Worm (Caenorhabditis elegans) whole organism, L2 larva: ENCODE measurements around the gene cfap-36.
A peak's percentile ranks its signal among the peaks of the same experiment; 100 is the strongest.

ENCODE experiments used
- C34F6.9 ChIP-seq: fragments of 150-350 bp; optimal IDR thresholded peaks from 2 replicates; lab custom pipeline; 2014; ENCODE audit warnings: missing biosample characterization, missing genetic modification characterization
- R02D3.7 ChIP-seq: fragments of 150-350 bp; optimal IDR thresholded peaks from 2 replicates; lab custom pipeline; 2014; ENCODE audit warnings: missing biosample characterization, missing genetic modification characterization
- Y55F3AM.14 ChIP-seq: fragments of 200-800 bp; sonication (Bioruptor generic); optimal IDR thresholded peaks from 2 replicates; lab custom pipeline; 2018; ENCODE audit warnings: mild to moderate bottlenecking, missing genetic modification characterization, missing compliant biosample characterization
- ceh-82 ChIP-seq: fragments of 150-350 bp; optimal IDR thresholded peaks from 2 replicates; lab custom pipeline; 2014; ENCODE audit warnings: missing biosample characterization, missing genetic modification characterization
- crh-2 ChIP-seq: sonication (generic microtip); optimal IDR thresholded peaks from 2 replicates; lab custom pipeline; 2017; ENCODE audit warnings: missing biosample characterization, missing genetic modification characterization
- dmd-4 ChIP-seq: sonication (generic microtip); optimal IDR thresholded peaks from 2 replicates; lab custom pipeline; 2017; ENCODE audit warnings: missing biosample characterization, missing genetic modification characterization
- elt-3 ChIP-seq: sonication (generic microtip); optimal IDR thresholded peaks from 2 replicates; lab custom pipeline; 2017; ENCODE audit warnings: missing biosample characterization, missing genetic modification characterization
- fos-1 ChIP-seq: fragments of 150-350 bp; optimal IDR thresholded peaks from 2 replicates; lab custom pipeline; 2014; ENCODE audit warnings: missing biosample characterization, missing genetic modification characterization
- gmeb-1 ChIP-seq: fragments of 150-350 bp; optimal IDR thresholded peaks from 2 replicates; lab custom pipeline; 2014; ENCODE audit warnings: missing biosample characterization, missing genetic modification characterization
- lin-39 ChIP-seq: fragments of 150-350 bp; optimal IDR thresholded peaks from 2 replicates; lab custom pipeline; 2014; ENCODE audit warnings: missing biosample characterization, missing genetic modification reagents, missing genetic modification characterization
- lsy-2 ChIP-seq, 2 experiments: fragments of 150-350 bp in 1 of 2; sonication (generic microtip) in 1 of 2; optimal IDR thresholded peaks; 2 replicates each; lab custom pipeline; 2014 to 2017; ENCODE audit warnings: missing biosample characterization in 2 of 2, missing genetic modification characterization in 2 of 2
- mbf-1 ChIP-seq: sonication (generic microtip); optimal IDR thresholded peaks from 2 replicates; lab custom pipeline; 2017; ENCODE audit warnings: missing biosample characterization, missing genetic modification characterization
- nhr-10 ChIP-seq: sonication (generic microtip); optimal IDR thresholded peaks from 2 replicates; lab custom pipeline; 2017; ENCODE audit warnings: missing biosample characterization, missing genetic modification characterization
- nhr-11 ChIP-seq: fragments of 150-350 bp; optimal IDR thresholded peaks from 2 replicates; lab custom pipeline; 2014; ENCODE audit warnings: missing biosample characterization, missing genetic modification characterization
- nhr-12 ChIP-seq: fragments of 150-350 bp; optimal IDR thresholded peaks from 2 replicates; lab custom pipeline; 2014; ENCODE audit warnings: missing biosample characterization, missing genetic modification characterization
- nhr-129 ChIP-seq: fragments of 150-350 bp; optimal IDR thresholded peaks from 2 replicates; lab custom pipeline; 2014; ENCODE audit warnings: missing biosample characterization, missing genetic modification characterization
- nhr-21 ChIP-seq: fragments of 150-350 bp; optimal IDR thresholded peaks from 2 replicates; lab custom pipeline; 2014; ENCODE audit warnings: missing biosample characterization, missing genetic modification characterization
- nhr-23 ChIP-seq: fragments of 150-350 bp; optimal IDR thresholded peaks from 2 replicates; lab custom pipeline; 2014; ENCODE audit warnings: missing biosample characterization, missing genetic modification reagents, missing genetic modification characterization
- nhr-237 ChIP-seq: fragments of 150-350 bp; optimal IDR thresholded peaks from 2 replicates; lab custom pipeline; 2014; ENCODE audit warnings: missing biosample characterization, missing genetic modification characterization
- nhr-25 ChIP-seq: fragments of 150-350 bp; sonication (generic microtip); optimal IDR thresholded peaks from 3 replicates; lab custom pipeline; 2014; ENCODE audit warnings: missing biosample characterization, missing genetic modification characterization
- nhr-6 ChIP-seq: fragments of 150-350 bp; optimal IDR thresholded peaks from 2 replicates; lab custom pipeline; 2014; ENCODE audit warnings: missing biosample characterization, missing genetic modification characterization
- nhr-77 ChIP-seq: fragments of 150-350 bp; optimal IDR thresholded peaks from 2 replicates; lab custom pipeline; 2014; ENCODE audit warnings: missing biosample characterization, missing genetic modification characterization
- peb-1 ChIP-seq: fragments of 150-350 bp; optimal IDR thresholded peaks from 2 replicates; lab custom pipeline; 2014; ENCODE audit warnings: missing biosample characterization, missing genetic modification characterization
- skn-1 ChIP-seq: sonication (generic microtip); optimal IDR thresholded peaks from 2 replicates; lab custom pipeline; 2017; ENCODE audit warnings: missing biosample characterization, missing genetic modification characterization
- sma-9 ChIP-seq, 2 experiments: fragments of 150-350 bp in 1 of 2; sonication (generic microtip) in 1 of 2; optimal IDR thresholded peaks; 2 replicates each; lab custom pipeline; 2014 to 2016; ENCODE audit warnings: missing genetic modification characterization in 2 of 2, mild to moderate bottlenecking in 1 of 2, missing biosample characterization in 1 of 2, missing compliant biosample characterization in 1 of 2, missing genetic modification reagents in 1 of 2, moderate library complexity in 1 of 2
- snpc-4 ChIP-seq: fragments of 150-350 bp; optimal IDR thresholded peaks from 2 replicates; lab custom pipeline; 2014; ENCODE audit warnings: missing biosample characterization, missing genetic modification characterization
- unc-39 ChIP-seq: fragments of 150-350 bp; optimal IDR thresholded peaks from 2 replicates; lab custom pipeline; 2014; ENCODE audit warnings: missing biosample characterization, missing genetic modification characterization
- unc-55 ChIP-seq: fragments of 150-350 bp; sonication (generic microtip); optimal IDR thresholded peaks from 3 replicates; lab custom pipeline; 2014; ENCODE audit warnings: missing biosample characterization, missing genetic modification reagents, missing genetic modification characterization
- zag-1 ChIP-seq: fragments of 150-350 bp; optimal IDR thresholded peaks from 2 replicates; lab custom pipeline; 2014; ENCODE audit warnings: missing biosample characterization, missing genetic modification characterization
- ztf-1 ChIP-seq: fragments of 200-800 bp; sonication (Bioruptor generic); conservative IDR thresholded peaks from 2 replicates; pipeline ENCODE4 v1.3.6; 2022; ENCODE audit warnings: missing genetic modification characterization, missing compliant biosample characterization

Gene cfap-36

ce11 chrV:211388-212168 lies 39.6 kb upstream of the cfap-36 start:
- TF ChIP-seq nhr-129 (peak; percentile 79), ztf-1 (GFP tag; lab: Robert Waterston, UW) (no peak), sma-9 (GFP tag; optimal IDR thresholded peaks at IDR 0.05; lab: Kevin White, UChicago) (peak; percentile 66), sma-9 (tag; optimal IDR thresholded peaks at IDR 0.05; lab: Kevin White, UChicago) (no peak), gmeb-1 (tag; lab: Kevin White, UChicago) (peak; percentile 26), fos-1 (tag; lab: Kevin White, UChicago) (peak; percentile 36), crh-2 (tag; lab: Kevin White, UChicago) (peak; percentile 8), nhr-10 (tag; lab: Kevin White, UChicago) (no peak), lsy-2 (tag; optimal IDR thresholded peaks at IDR 0.05; lab: Kevin White, UChicago) (peak in 1 of 2 experiments; percentile 13)

- no peak for TF ChIP-seq nhr-10 (tag; lab: Kevin White, UChicago)
- TF ChIP-seq nhr-12 (tag; lab: Kevin White, UChicago) = no peak
- TF ChIP-seq skn-1 (tag; lab: Kevin White, UChicago) = no peak
- no peak for TF ChIP-seq ceh-82 (tag; lab: Kevin White, UChicago)
- TF ChIP-seq fos-1 (tag; lab: Kevin White, UChicago) = no peak
- no peak for TF ChIP-seq nhr-21
- TF ChIP-seq peb-1 (tag; lab: Kevin White, UChicago) = no peak
- TF ChIP-seq zag-1 = no peak
These were observed 34.8 kb upstream of the cfap-36 start for ce11 chrV:206814-207213.

ce11 chrV:203855-204432 lies 31.9 kb upstream of the cfap-36 start, which contains the start of gene lec-12:
Gene lec-12 (plus strand): TSS chrV:204382.
- peak; percentile 12 for TF ChIP-seq fos-1 (tag; lab: Kevin White, UChicago)
- TF ChIP-seq crh-2 (tag; lab: Kevin White, UChicago) = peak; percentile 6
- no peak for TF ChIP-seq snpc-4 (tag; lab: Kevin White, UChicago)
- TF ChIP-seq gmeb-1 (tag; lab: Kevin White, UChicago) = peak; percentile 14
- TF ChIP-seq nhr-129 = peak; percentile 67
- no peak for TF ChIP-seq lin-39 (tag; lab: Kevin White, UChicago)
- TF ChIP-seq, all 48 proteins: peak for 4

- no peak for TF ChIP-seq nhr-11 (tag; lab: Kevin White, UChicago)
- no peak for TF ChIP-seq nhr-12 (tag; lab: Kevin White, UChicago)
- TF ChIP-seq zag-1 = no peak
- no peak for TF ChIP-seq nhr-129
- TF ChIP-seq mbf-1 (tag; lab: Kevin White, UChicago) = no peak
- no peak for TF ChIP-seq nhr-23
- no peak for TF ChIP-seq nhr-77 (tag; lab: Kevin White, UChicago)
- no peak for TF ChIP-seq nhr-237 (tag; lab: Kevin White, UChicago)
- no peak for TF ChIP-seq unc-39 (tag; lab: Kevin White, UChicago)
- no peak for TF ChIP-seq nhr-21
- no peak for TF ChIP-seq elt-3 (tag; lab: Kevin White, UChicago)
- TF ChIP-seq unc-55 (GFP tag; lab: Kevin White, UChicago) = no peak
- no peak for TF ChIP-seq ztf-1 (GFP tag; lab: Robert Waterston, UW)
- no peak for TF ChIP-seq R02D3.7 (tag; lab: Kevin White, UChicago)
- no peak for TF ChIP-seq nhr-25 (tag; lab: Kevin White, UChicago)
- TF ChIP-seq nhr-6 (tag; lab: Kevin White, UChicago) = no peak
- TF ChIP-seq dmd-4 = no peak
These were observed 29.3 kb upstream of the cfap-36 start, which contains the start of gene trpp-1 for ce11 chrV:201300-201699. Gene trpp-1 (plus strand): TSS chrV:201600.

ce11 chrV:194760-195159 lies 22.8 kb upstream of the cfap-36 start:
- no peak for TF ChIP-seq nhr-10 (tag; lab: Kevin White, UChicago)
- no peak for TF ChIP-seq C34F6.9 (tag; lab: Kevin White, UChicago)
- TF ChIP-seq Y55F3AM.14 (GFP tag; lab: Kevin White, UChicago) = no peak
- no peak for TF ChIP-seq nhr-129
- TF ChIP-seq nhr-237 (tag; lab: Kevin White, UChicago) = no peak
- no peak for TF ChIP-seq elt-3 (tag; lab: Kevin White, UChicago)
- TF ChIP-seq nhr-6 (tag; lab: Kevin White, UChicago) = no peak
- no peak for TF ChIP-seq nhr-77 (tag; lab: Kevin White, UChicago)
- no peak for TF ChIP-seq ztf-1 (GFP tag; lab: Robert Waterston, UW)
- TF ChIP-seq unc-55 (GFP tag; lab: Kevin White, UChicago) = no peak
- TF ChIP-seq unc-39 (tag; lab: Kevin White, UChicago) = no peak
